Fruit fly (Drosophila melanogaster) whole organism, embryonic: Measurements from ENCODE around the gene Cdc42.

ENCODE experiments used
- Abd-B ChIP-seq: fragments of 200-800 bp; sonication (Bioruptor generic); optimal IDR thresholded peaks from 2 replicates; lab custom pipeline; 2018; ENCODE audit warnings: missing biosample characterization, mild to moderate bottlenecking, missing genetic modification characterization, moderate library complexity
- Adf1 ChIP-seq: fragments of 200-800 bp; sonication (Bioruptor generic); IDR thresholded peaks from 2 replicates; pipeline ENCODE4 v1.3.6; 2022; ENCODE audit warnings: missing biosample characterization, missing genetic modification characterization
- CG1529 ChIP-seq: fragments of 200-800 bp; sonication (Bioruptor generic); optimal IDR thresholded peaks from 3 replicates; lab custom pipeline; 2018; ENCODE audit warnings: missing biosample characterization, missing genetic modification characterization
- CG16813 ChIP-seq: fragments of 200-800 bp; sonication (Bioruptor generic); IDR thresholded peaks from 3 replicates; pipeline ENCODE4 v1.3.6; 2022; ENCODE audit warnings: missing biosample characterization, missing genetic modification characterization; ENCODE audit not compliant: partially characterized antibody
- CG18476 ChIP-seq: fragments of 200-800 bp; sonication (Bioruptor generic); optimal IDR thresholded peaks from 2 replicates; lab custom pipeline; 2016; ENCODE audit warnings: missing biosample characterization, mild to moderate bottlenecking, missing genetic modification characterization
- CG18599 ChIP-seq: fragments of 200-800 bp; sonication (Bioruptor generic); optimal IDR thresholded peaks from 3 replicates; lab custom pipeline; 2017; ENCODE audit warnings: missing biosample characterization, missing genetic modification characterization, mild to moderate bottlenecking, moderate library complexity, missing genetic modification reagents
- CG30020 ChIP-seq: fragments of 200-800 bp; optimal IDR thresholded peaks from 2 replicates; lab custom pipeline; 2019; ENCODE audit warnings: missing biosample characterization, mild to moderate bottlenecking, missing genetic modification characterization, moderate library complexity
- CG3163 ChIP-seq: fragments of 200-800 bp; sonication (Bioruptor generic); optimal IDR thresholded peaks from 3 replicates; lab custom pipeline; 2016; ENCODE audit warnings: missing biosample characterization, missing genetic modification characterization
- CG34376 ChIP-seq: fragments of 200-800 bp; sonication (Bioruptor generic); optimal IDR thresholded peaks from 2 replicates; lab custom pipeline; 2018; ENCODE audit warnings: missing biosample characterization, mild to moderate bottlenecking, missing genetic modification characterization
- CG6689 ChIP-seq: fragments of 200-800 bp; sonication (Bioruptor generic); IDR thresholded peaks from 2 replicates; pipeline ENCODE4 v1.3.6; 2022; ENCODE audit warnings: missing biosample characterization, missing genetic modification characterization
- CG6765 ChIP-seq: fragments of 200-800 bp; sonication (Bioruptor generic); optimal IDR thresholded peaks from 3 replicates; lab custom pipeline; 2017; ENCODE audit warnings: missing biosample characterization, mild to moderate bottlenecking, missing genetic modification characterization
- CG7372 ChIP-seq: fragments of 200-800 bp; sonication (Bioruptor generic); IDR thresholded peaks from 2 replicates; pipeline ENCODE4 v1.3.6; 2022; ENCODE audit warnings: missing biosample characterization, missing genetic modification characterization
- CG9797 ChIP-seq: fragments of 200-800 bp; sonication (Bioruptor generic); optimal IDR thresholded peaks from 3 replicates; lab custom pipeline; 2018; ENCODE audit warnings: missing biosample characterization, mild to moderate bottlenecking, missing genetic modification characterization
- D19A ChIP-seq: fragments of 200-800 bp; optimal IDR thresholded peaks from 3 replicates; lab custom pipeline; 2019; ENCODE audit warnings: missing biosample characterization, mild to moderate bottlenecking, missing genetic modification characterization, moderate library complexity
- Drgx ChIP-seq: fragments of 200-800 bp; sonication (Bioruptor generic); IDR thresholded peaks from 2 replicates; pipeline ENCODE4 v1.3.6; 2022; ENCODE audit warnings: missing biosample characterization, missing genetic modification characterization
- Fer2 ChIP-seq: fragments of 200-800 bp; sonication (Bioruptor generic); optimal IDR thresholded peaks from 2 replicates; lab custom pipeline; 2018; ENCODE audit warnings: missing biosample characterization, mild to moderate bottlenecking, missing genetic modification characterization, moderate library complexity
- HHEX ChIP-seq: fragments of 200-800 bp; sonication (Bioruptor generic); optimal IDR thresholded peaks from 3 replicates; lab custom pipeline; 2017; ENCODE audit warnings: missing biosample characterization, mild to moderate bottlenecking, missing genetic modification characterization, missing genetic modification reagents
- HLH54F ChIP-seq: fragments of 200-800 bp; sonication (Bioruptor generic); optimal IDR thresholded peaks from 3 replicates; lab custom pipeline; 2016; ENCODE audit warnings: missing biosample characterization, missing genetic modification characterization
- Hand ChIP-seq: fragments of 200-800 bp; sonication (Bioruptor generic); optimal IDR thresholded peaks from 2 replicates; lab custom pipeline; 2017; ENCODE audit warnings: mild to moderate bottlenecking, missing biosample characterization, missing genetic modification reagents, missing genetic modification characterization
- Hmx ChIP-seq: fragments of 200-800 bp; sonication (Bioruptor generic); optimal IDR thresholded peaks from 2 replicates; lab custom pipeline; 2016; ENCODE audit warnings: missing biosample characterization, missing genetic modification characterization
- Hsf ChIP-seq: fragments of 200-800 bp; sonication (Bioruptor generic); optimal IDR thresholded peaks from 3 replicates; lab custom pipeline; 2016; ENCODE audit warnings: missing biosample characterization, missing genetic modification characterization
- Lim3 ChIP-seq: fragments of 200-800 bp; sonication (Bioruptor generic); IDR thresholded peaks from 2 replicates; pipeline ENCODE4 v1.3.6; 2022; ENCODE audit warnings: missing biosample characterization, missing genetic modification characterization
- NC2α ChIP-seq: fragments of 200-800 bp; sonication (Bioruptor generic); optimal IDR thresholded peaks from 2 replicates; lab custom pipeline; 2016; ENCODE audit warnings: missing biosample characterization, missing genetic modification characterization
- NC2β ChIP-seq: fragments of 200-800 bp; sonication (Bioruptor generic); optimal IDR thresholded peaks from 2 replicates; lab custom pipeline; 2016; ENCODE audit warnings: missing biosample characterization, missing genetic modification characterization
- Opbp ChIP-seq: fragments of 200-800 bp; sonication (Bioruptor generic); IDR thresholded peaks from 3 replicates; pipeline ENCODE4 v1.3.6; 2022; ENCODE audit warnings: missing biosample characterization, missing genetic modification characterization; ENCODE audit not compliant: partially characterized antibody
- Sox100B ChIP-seq: fragments of 200-800 bp; sonication (Bioruptor generic); optimal IDR thresholded peaks from 3 replicates; lab custom pipeline; 2018; ENCODE audit warnings: missing biosample characterization, mild to moderate bottlenecking, missing genetic modification characterization
- Sox102F ChIP-seq: fragments of 200-800 bp; sonication (Bioruptor generic); optimal IDR thresholded peaks from 2 replicates; lab custom pipeline; 2018; ENCODE audit warnings: missing biosample characterization, mild to moderate bottlenecking, missing genetic modification characterization, moderate library complexity
- TFAM ChIP-seq: fragments of 200-800 bp; sonication (Bioruptor generic); optimal IDR thresholded peaks from 2 replicates; lab custom pipeline; 2017; ENCODE audit warnings: missing biosample characterization, missing genetic modification characterization, inconsistent platforms
- ab ChIP-seq: fragments of 200-800 bp; sonication (Bioruptor generic); optimal IDR thresholded peaks from 2 replicates; lab custom pipeline; 2016; ENCODE audit warnings: missing biosample characterization, missing genetic modification characterization
- ase ChIP-seq: fragments of 200-800 bp; sonication (Bioruptor generic); IDR thresholded peaks from 3 replicates; pipeline ENCODE4 v1.3.6; 2022; ENCODE audit warnings: missing biosample characterization, missing genetic modification characterization
- chinmo ChIP-seq: fragments of 200-800 bp; sonication (Bioruptor generic); IDR thresholded peaks from 4 replicates; pipeline ENCODE4 v1.3.6; 2022; ENCODE audit warnings: missing biosample characterization, missing genetic modification characterization; ENCODE audit not compliant: partially characterized antibody
- dan ChIP-seq: fragments of 200-800 bp; sonication (Bioruptor generic); IDR thresholded peaks from 2 replicates; pipeline ENCODE4 v1.3.6; 2022; ENCODE audit warnings: missing biosample characterization, missing genetic modification characterization
- dmrt11E ChIP-seq: fragments of 200-800 bp; sonication (Bioruptor generic); optimal IDR thresholded peaks from 3 replicates; lab custom pipeline; 2018; ENCODE audit warnings: missing biosample characterization, mild to moderate bottlenecking, missing genetic modification characterization, moderate library complexity
- esg ChIP-seq: fragments of 200-800 bp; sonication (Bioruptor generic); conservative IDR thresholded peaks from 2 replicates; pipeline ENCODE4 v1.3.6; 2022; ENCODE audit warnings: missing biosample characterization, missing genetic modification characterization
- eve ChIP-seq, 2 experiments: fragments of >200 bp; optimal IDR thresholded peaks; 2 replicates each; lab custom pipeline; 2017; ENCODE audit warnings: missing biosample characterization in 2 of 2, missing genetic modification characterization in 2 of 2
- exex ChIP-seq: fragments of 200-800 bp; sonication (Bioruptor generic); optimal IDR thresholded peaks from 4 replicates; lab custom pipeline; 2018; ENCODE audit warnings: missing biosample characterization, mild to moderate bottlenecking, missing genetic modification characterization, moderate library complexity
- eyg ChIP-seq: fragments of 200-800 bp; sonication (Bioruptor generic); optimal IDR thresholded peaks from 3 replicates; lab custom pipeline; 2016; ENCODE audit warnings: missing biosample characterization, missing genetic modification characterization
- gcm ChIP-seq: fragments of 200-800 bp; sonication (Bioruptor generic); optimal IDR thresholded peaks from 2 replicates; lab custom pipeline; 2019; ENCODE audit warnings: missing biosample characterization, mild to moderate bottlenecking, missing genetic modification characterization, moderate library complexity
- gcm2 ChIP-seq: fragments of 200-800 bp; sonication (Bioruptor generic); optimal IDR thresholded peaks from 2 replicates; lab custom pipeline; 2016; ENCODE audit warnings: missing biosample characterization, missing genetic modification characterization
- gfzf ChIP-seq: fragments of 200-800 bp; sonication (Bioruptor generic); optimal IDR thresholded peaks from 2 replicates; lab custom pipeline; 2016; ENCODE audit warnings: missing biosample characterization, mild to moderate bottlenecking, missing genetic modification characterization, moderate library complexity
- nau ChIP-seq: fragments of 200-800 bp; sonication (Bioruptor generic); optimal IDR thresholded peaks from 3 replicates; lab custom pipeline; 2017; ENCODE audit warnings: missing biosample characterization, mild to moderate bottlenecking, missing genetic modification characterization, missing genetic modification reagents
- org-1 ChIP-seq: fragments of 200-800 bp; sonication (Bioruptor generic); optimal IDR thresholded peaks from 2 replicates; lab custom pipeline; 2017; ENCODE audit warnings: missing biosample characterization, missing genetic modification characterization
- pfk ChIP-seq: fragments of 200-800 bp; sonication (Bioruptor generic); optimal IDR thresholded peaks from 2 replicates; lab custom pipeline; 2018; ENCODE audit warnings: missing biosample characterization, mild to moderate bottlenecking, missing genetic modification characterization, moderate library complexity
- repo ChIP-seq: fragments of 200-800 bp; sonication (Bioruptor generic); optimal IDR thresholded peaks from 2 replicates; lab custom pipeline; 2016; ENCODE audit warnings: missing biosample characterization, missing genetic modification characterization
- sisA ChIP-seq: fragments of 200-800 bp; sonication (Bioruptor generic); IDR thresholded peaks from 2 replicates; pipeline ENCODE4 v1.3.6; 2022; ENCODE audit warnings: missing biosample characterization, missing genetic modification characterization
- tin ChIP-seq: fragments of 200-800 bp; sonication (Bioruptor generic); optimal IDR thresholded peaks from 3 replicates; lab custom pipeline; 2016; ENCODE audit warnings: missing biosample characterization, missing genetic modification characterization
- toy ChIP-seq: fragments of 200-800 bp; sonication (Bioruptor generic); IDR thresholded peaks from 2 replicates; pipeline ENCODE4 v1.3.6; 2022; ENCODE audit warnings: missing biosample characterization, missing genetic modification characterization
- vnd ChIP-seq: fragments of 200-800 bp; sonication (Bioruptor generic); IDR thresholded peaks from 3 replicates; pipeline ENCODE4 v1.3.6; 2022; ENCODE audit warnings: missing biosample characterization, missing genetic modification characterization; ENCODE audit not compliant: partially characterized antibody
- z ChIP-seq: fragments of 200-800 bp; sonication (Bioruptor generic); IDR thresholded peaks from 3 replicates; pipeline ENCODE4 v1.3.6; 2022; ENCODE audit warnings: missing biosample characterization, missing genetic modification characterization
- zf30C ChIP-seq: fragments of 200-800 bp; sonication (Bioruptor generic); optimal IDR thresholded peaks from 3 replicates; lab custom pipeline; 2018; ENCODE audit warnings: missing biosample characterization, mild to moderate bottlenecking, missing genetic modification characterization
- zfh2 ChIP-seq: fragments of 200-800 bp; sonication (Bioruptor generic); optimal IDR thresholded peaks from 2 replicates; lab custom pipeline; 2016; ENCODE audit warnings: missing biosample characterization, missing genetic modification characterization

Cdc42 gene

DNA sequence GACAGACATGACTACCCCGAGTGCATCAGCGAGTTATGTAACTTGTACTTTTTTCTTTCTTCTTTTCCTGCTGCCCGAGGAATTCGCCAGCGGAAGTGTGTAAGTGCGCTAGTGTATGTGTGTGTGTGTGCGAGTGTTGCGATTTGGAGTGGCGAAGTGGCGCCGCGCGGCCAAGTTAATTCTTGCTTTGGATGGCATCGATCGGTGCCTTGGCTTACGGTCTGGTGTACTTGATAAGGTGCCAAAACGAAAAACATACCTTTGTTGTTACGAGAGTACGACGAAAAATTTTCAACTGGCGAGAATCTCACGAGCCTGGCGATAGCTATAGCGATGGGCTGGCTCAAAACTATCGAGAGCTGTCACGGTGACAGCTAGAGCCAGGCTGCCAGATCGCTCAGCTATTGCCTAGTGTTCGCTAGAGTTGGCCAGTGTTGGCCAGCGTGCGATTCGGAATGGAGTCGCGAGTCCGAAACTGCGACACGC lies 47.2 kb downstream of the Cdc42 start, which contains the start of the genes CG18809, COX6B, CG33932 and Rpp20 (continued):
- peak; percentile 27 for TF ChIP-seq Fer2 (tag; lab: Kevin White, UChicago)
- TF ChIP-seq ab (GFP tag; lab: Kevin White, UChicago): no peak
- TF ChIP-seq Hsf (GFP tag; lab: Kevin White, UChicago): peak; percentile 73
- no peak for TF ChIP-seq Lim3
- peak; percentile 24; the same call in 1 of the 2 replicates for TF ChIP-seq Adf1 (GFP tag; lab: Robert Waterston, UW)
- no peak for TF ChIP-seq eve (GFP tag; optimal IDR thresholded peaks at IDR 0.05; lab: Kevin White, UChicago)
- TF ChIP-seq nau (GFP tag; lab: Kevin White, UChicago): no peak
- TF ChIP-seq vnd (GFP tag; lab: Robert Waterston, UW): peak; percentile 88
- peak; percentile 1 for TF ChIP-seq NC2α (GFP tag; lab: Kevin White, UChicago)
- TF ChIP-seq esg (GFP tag; lab: Robert Waterston, UW): no peak
- peak; percentile 98 for TF ChIP-seq Opbp (GFP tag; lab: Robert Waterston, UW)
- TF ChIP-seq CG3163 (GFP tag; lab: Kevin White, UChicago): peak; percentile 68
- peak; percentile 97 for TF ChIP-seq CG16813 (GFP tag; lab: Robert Waterston, UW)
- TF ChIP-seq CG7372 (GFP tag; lab: Robert Waterston, UW): peak; percentile 47
- 0 out of 2 replicates have a peak, but pooled peaks have one; percentile 48 for TF ChIP-seq Drgx (GFP tag; lab: Robert Waterston, UW)
- peak; percentile 87 for TF ChIP-seq zfh2 (GFP tag; lab: Kevin White, UChicago)
- TF ChIP-seq CG6689 (GFP tag; lab: Robert Waterston, UW): peak; percentile 20; the same call in 1 of the 2 replicates
- no peak for TF ChIP-seq Sox100B (GFP tag; lab: Kevin White, UChicago)
- TF ChIP-seq repo (GFP tag; lab: Kevin White, UChicago): peak; percentile 72
- no peak for TF ChIP-seq dmrt11E (tag; lab: Kevin White, UChicago)
- TF ChIP-seq CG6765 (GFP tag; lab: Kevin White, UChicago): peak; percentile 51
- no peak for TF ChIP-seq dan (GFP tag; lab: Robert Waterston, UW)
- TF ChIP-seq Hmx (GFP tag; lab: Kevin White, UChicago): no peak
- TF ChIP-seq Abd-B (GFP tag; lab: Kevin White, UChicago): no peak
- no peak for TF ChIP-seq zf30C
- TF ChIP-seq Sox102F (GFP tag; lab: Kevin White, UChicago): no peak
- TF ChIP-seq CG1529 (GFP tag; lab: Kevin White, UChicago): no peak
- no peak for TF ChIP-seq TFAM
- peak; percentile 59 for TF ChIP-seq org-1 (GFP tag; lab: Kevin White, UChicago)
- no peak for TF ChIP-seq gcm
- no peak for TF ChIP-seq exex (tag; lab: Kevin White, UChicago)
- no peak for TF ChIP-seq toy (GFP tag; lab: Robert Waterston, UW)
- TF ChIP-seq HLH54F (GFP tag; lab: Kevin White, UChicago): peak; percentile 70
- peak; percentile 59 for TF ChIP-seq CG34376 (GFP tag; lab: Kevin White, UChicago)
- peak; percentile 86 for TF ChIP-seq NC2β (GFP tag; lab: Kevin White, UChicago)
- peak; percentile 95 for TF ChIP-seq chinmo
- peak; percentile 5 for TF ChIP-seq CG30020
- peak; percentile 43 for TF ChIP-seq eyg
- no peak for TF ChIP-seq gcm2 (GFP tag; lab: Kevin White, UChicago)
- peak; percentile 74 for TF ChIP-seq CG18599 (GFP tag; lab: Kevin White, UChicago)
- TF ChIP-seq gfzf (GFP tag; lab: Kevin White, UChicago): peak; percentile 33
- no peak for TF ChIP-seq D19A
- TF ChIP-seq ase (GFP tag; lab: Robert Waterston, UW): no peak
- TF ChIP-seq tin: peak; percentile 61
- no peak for TF ChIP-seq CG18476 (GFP tag; lab: Kevin White, UChicago)
- TF ChIP-seq CG9797 (GFP tag; lab: Kevin White, UChicago): peak; percentile 53
- TF ChIP-seq sisA (GFP tag; lab: Robert Waterston, UW): peak; percentile 62; the same call in 1 of the 2 replicates
- TF ChIP-seq Hand (GFP tag; lab: Kevin White, UChicago): no peak
- TF ChIP-seq HHEX: peak; percentile 54
- peak; percentile 56 for TF ChIP-seq pfk (GFP tag; lab: Kevin White, UChicago)
- no peak for TF ChIP-seq z (GFP tag; lab: Robert Waterston, UW)
